Fruit fly (Drosophila melanogaster): ENCODE data around the gene CG5435.
A peak's percentile ranks its signal among the peaks of the same experiment; 100 is the strongest.

The CG5435 gene

DNA sequence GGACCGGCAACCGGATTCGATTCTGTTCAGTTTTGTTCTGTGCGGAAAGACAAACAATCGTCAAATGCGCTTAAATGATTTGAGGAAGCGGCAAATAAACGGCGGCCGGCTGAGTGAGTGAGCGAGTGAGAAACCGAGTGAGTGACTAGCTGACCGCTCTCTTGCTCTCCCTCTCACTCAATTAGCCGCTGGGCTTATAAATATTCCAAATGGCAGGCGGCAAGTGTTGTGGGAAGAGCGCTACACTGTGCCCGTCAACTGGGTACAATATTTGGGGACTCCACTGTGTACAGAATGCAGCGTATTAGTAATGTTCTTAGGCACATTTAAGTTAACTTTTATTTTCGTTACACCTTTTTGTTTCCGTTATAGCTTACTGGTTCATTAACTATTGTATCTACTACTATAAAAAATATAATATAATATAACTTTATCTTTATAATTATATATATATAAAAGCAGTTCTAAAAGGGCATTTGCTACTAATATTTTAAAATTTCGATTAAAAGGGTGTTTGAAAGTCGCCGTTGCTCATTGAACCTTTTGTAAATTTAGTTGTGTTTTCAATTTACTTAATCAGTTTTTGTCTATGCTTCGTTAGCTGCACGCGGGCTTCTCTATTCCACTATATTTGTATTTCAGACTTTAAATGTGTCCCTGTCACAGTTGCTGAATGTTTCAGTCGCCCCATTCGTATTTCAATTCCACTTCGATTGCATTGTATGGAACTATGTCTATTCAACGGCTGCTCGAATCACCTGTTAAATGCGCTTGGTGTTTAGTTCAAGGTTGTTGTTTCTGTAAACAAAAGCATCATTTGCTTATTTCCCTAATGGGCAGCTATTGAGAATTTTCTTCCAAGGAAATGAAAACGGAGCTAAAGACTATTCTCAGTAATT, 8.7 kb downstream of the CG5435 start:
- TF ChIP-seq CG9948 (tag; optimal IDR thresholded peaks at IDR 0.05): no peak
- TF ChIP-seq gl (tag; optimal IDR thresholded peaks at IDR 0.05): no peak
- TF ChIP-seq CG10348 (GFP tag; IDR thresholded peaks at IDR 0.05): no peak
- TF ChIP-seq CG14655 (GFP tag; optimal IDR thresholded peaks at IDR 0.05): peak; percentile 2
- TF ChIP-seq CG34367 (tag; optimal IDR thresholded peaks at IDR 0.05): no peak
- TF ChIP-seq fd96Ca (GFP tag; IDR thresholded peaks at IDR 0.05): no peak
- no peak for TF ChIP-seq CG17806 (tag; optimal IDR thresholded peaks at IDR 0.05)
- no peak for TF ChIP-seq Snoo (tag; optimal IDR thresholded peaks at IDR 0.05)
- no peak for TF ChIP-seq D1 (tag; optimal IDR thresholded peaks at IDR 0.05)
- TF ChIP-seq Ets98B (GFP tag; IDR thresholded peaks at IDR 0.05): peak; percentile 33; the same call in 1 of the 2 replicates
- no peak for TF ChIP-seq CG12605 (GFP tag; IDR thresholded peaks at IDR 0.05)
- TF ChIP-seq CG15710 (tag; optimal IDR thresholded peaks at IDR 0.05): no peak
- TF ChIP-seq CG8301 (tag; optimal IDR thresholded peaks at IDR 0.05): no peak

DNA sequence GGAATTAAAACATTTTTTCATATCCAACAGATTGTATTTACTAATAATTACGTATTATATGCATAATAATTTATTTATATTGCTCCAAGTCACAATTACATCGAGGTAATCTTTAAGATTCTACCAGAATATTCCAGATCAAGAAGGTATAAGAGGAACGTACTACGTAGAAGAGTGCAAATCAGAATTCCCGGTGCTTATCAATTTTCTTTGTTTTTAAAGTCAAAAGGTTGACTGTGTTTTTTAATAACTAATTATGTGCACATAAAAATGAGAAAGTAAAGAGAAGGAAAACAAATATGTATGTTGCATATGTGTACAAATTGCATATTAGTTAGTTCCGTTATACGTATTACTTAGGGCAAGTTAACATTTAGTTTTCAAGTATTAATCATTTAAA, 9.5 kb downstream of the CG5435 start:
- TF ChIP-seq Pif1B (GFP tag; optimal IDR thresholded peaks at IDR 0.05): no peak
- TF ChIP-seq fd96Ca (GFP tag; IDR thresholded peaks at IDR 0.05): no peak
- no peak for TF ChIP-seq CG14655 (GFP tag; optimal IDR thresholded peaks at IDR 0.05)
- TF ChIP-seq D1 (tag; optimal IDR thresholded peaks at IDR 0.05): no peak
- TF ChIP-seq CG8159 (tag; optimal IDR thresholded peaks at IDR 0.05): no peak
- TF ChIP-seq Ets98B (GFP tag; IDR thresholded peaks at IDR 0.05): no peak
- TF ChIP-seq CG8301 (tag; optimal IDR thresholded peaks at IDR 0.05): no peak
- no peak for TF ChIP-seq EcR (GFP tag; optimal IDR thresholded peaks at IDR 0.05)
- no peak for TF ChIP-seq CG12605 (GFP tag; IDR thresholded peaks at IDR 0.05)
- no peak for TF ChIP-seq CG9948 (tag; optimal IDR thresholded peaks at IDR 0.05)
- no peak for TF ChIP-seq Pif1A (GFP tag; optimal IDR thresholded peaks at IDR 0.05)
- TF ChIP-seq CG15710 (tag; optimal IDR thresholded peaks at IDR 0.05): no peak
- TF ChIP-seq rn (GFP tag; IDR thresholded peaks at IDR 0.05): no peak
- no peak for TF ChIP-seq CG10348 (GFP tag; IDR thresholded peaks at IDR 0.05)
- no peak for TF ChIP-seq CG17806 (tag; optimal IDR thresholded peaks at IDR 0.05)
- no peak for TF ChIP-seq gl (tag; optimal IDR thresholded peaks at IDR 0.05)
- no peak for TF ChIP-seq CG4496 (GFP tag; IDR thresholded peaks at IDR 0.05)

DNA sequence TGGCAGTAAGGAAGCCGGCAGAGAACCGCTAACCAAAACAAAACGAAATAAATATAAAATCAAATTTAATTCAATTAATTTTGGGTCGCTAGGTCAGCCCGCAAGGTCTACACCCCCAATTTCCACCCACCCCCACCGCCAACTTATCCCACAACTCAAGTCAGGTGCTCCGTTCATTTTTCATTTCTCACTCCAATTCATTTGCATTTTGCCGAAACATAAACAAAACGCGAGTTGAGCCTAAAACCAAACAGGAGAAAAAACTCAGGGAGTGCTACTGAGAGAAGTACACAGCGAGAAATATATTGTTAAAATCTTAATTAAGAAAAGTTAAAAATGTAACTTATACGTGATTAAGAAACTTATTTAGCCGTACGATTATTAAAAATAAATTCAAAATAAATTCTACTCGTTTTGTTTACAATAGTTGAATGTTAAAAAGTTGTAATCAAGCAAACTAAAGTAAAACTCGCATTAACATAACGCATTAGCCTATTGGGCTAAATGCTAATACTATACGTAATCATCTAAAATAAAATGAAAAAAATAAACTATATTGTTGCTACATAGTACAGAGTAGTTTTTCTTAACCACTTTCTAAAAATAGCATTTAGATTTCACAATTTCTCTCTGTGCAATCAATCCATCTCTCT, 15.1 kb downstream of the CG5435 start:
- TF ChIP-seq Ets98B (GFP tag; IDR thresholded peaks at IDR 0.05) (no peak), CG10348 (GFP tag; IDR thresholded peaks at IDR 0.05) (no peak), CG15710 (tag; optimal IDR thresholded peaks at IDR 0.05) (no peak), EcR (GFP tag; optimal IDR thresholded peaks at IDR 0.05) (no peak), Pif1A (GFP tag; optimal IDR thresholded peaks at IDR 0.05) (no peak), rn (GFP tag; IDR thresholded peaks at IDR 0.05) (no peak), CG4496 (GFP tag; IDR thresholded peaks at IDR 0.05) (no peak), Snoo (tag; optimal IDR thresholded peaks at IDR 0.05) (peak; percentile 15), D1 (tag; optimal IDR thresholded peaks at IDR 0.05) (no peak), CG8301 (tag; optimal IDR thresholded peaks at IDR 0.05) (no peak), CG14655 (GFP tag; optimal IDR thresholded peaks at IDR 0.05) (no peak), CG8159 (tag; optimal IDR thresholded peaks at IDR 0.05) (peak; percentile 19), fd96Ca (GFP tag; IDR thresholded peaks at IDR 0.05) (no peak)

DNA sequence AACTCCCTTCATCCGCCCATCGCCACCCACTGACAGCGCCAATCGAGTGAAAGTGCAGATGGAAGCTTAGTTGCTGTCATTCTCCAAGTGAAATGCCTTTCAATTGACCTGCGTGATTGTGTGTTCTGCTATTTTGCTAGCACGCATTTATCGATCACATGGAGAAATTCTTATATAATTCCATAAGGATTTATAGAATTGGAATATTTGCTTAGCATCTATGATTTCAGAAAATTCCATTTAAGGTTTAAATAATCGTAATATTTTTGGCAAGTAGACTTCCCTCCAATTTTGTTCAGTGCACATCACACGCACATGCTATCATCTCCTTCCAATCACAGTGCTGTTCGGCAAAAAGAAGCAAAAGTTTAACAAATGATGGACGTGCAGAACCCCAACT, 16.8 kb downstream of the CG5435 start:
- TF ChIP-seq CG12605 (GFP tag; IDR thresholded peaks at IDR 0.05): no peak
- TF ChIP-seq CG9948 (tag; optimal IDR thresholded peaks at IDR 0.05): no peak
- TF ChIP-seq CG4496 (GFP tag; IDR thresholded peaks at IDR 0.05): no peak
- TF ChIP-seq Ets98B (GFP tag; IDR thresholded peaks at IDR 0.05): no peak
- no peak for TF ChIP-seq rn (GFP tag; IDR thresholded peaks at IDR 0.05)
- no peak for TF ChIP-seq CG34367 (tag; optimal IDR thresholded peaks at IDR 0.05)
- peak; percentile 16 for TF ChIP-seq CG8159 (tag; optimal IDR thresholded peaks at IDR 0.05)
- peak; percentile 1 for TF ChIP-seq CG15710 (tag; optimal IDR thresholded peaks at IDR 0.05)
- TF ChIP-seq D1 (tag; optimal IDR thresholded peaks at IDR 0.05): no peak
- peak; percentile 18 for TF ChIP-seq CG8301 (tag; optimal IDR thresholded peaks at IDR 0.05)
- TF ChIP-seq CG32121 (GFP tag; IDR thresholded peaks at IDR 0.05): no peak
- TF ChIP-seq CG14655 (GFP tag; optimal IDR thresholded peaks at IDR 0.05): peak; percentile 17

- no peak for TF ChIP-seq Pif1B (GFP tag; optimal IDR thresholded peaks at IDR 0.05)
- no peak for TF ChIP-seq CG14655 (GFP tag; optimal IDR thresholded peaks at IDR 0.05)
- TF ChIP-seq CG34367 (tag; optimal IDR thresholded peaks at IDR 0.05): no peak
- TF ChIP-seq CG4496 (GFP tag; IDR thresholded peaks at IDR 0.05): 0 out of 3 replicates have a peak, but pooled peaks have one; percentile 8
- TF ChIP-seq CG15710 (tag; optimal IDR thresholded peaks at IDR 0.05): no peak
- TF ChIP-seq rn (GFP tag; IDR thresholded peaks at IDR 0.05): no peak
- no peak for TF ChIP-seq Snoo (tag; optimal IDR thresholded peaks at IDR 0.05)
- no peak for TF ChIP-seq CG17806 (tag; optimal IDR thresholded peaks at IDR 0.05)
Measured at dm6 chr2L:12410679-12411078, 20.0 kb downstream of the CG5435 start.

dm6 chr2L:12404555-12405077, 26.1 kb downstream of the CG5435 start:
- TF ChIP-seq Pif1B (GFP tag; optimal IDR thresholded peaks at IDR 0.05): no peak
- TF ChIP-seq CG12605 (GFP tag; IDR thresholded peaks at IDR 0.05): no peak
- TF ChIP-seq CG9948 (tag; optimal IDR thresholded peaks at IDR 0.05): no peak
- no peak for TF ChIP-seq CG14655 (GFP tag; optimal IDR thresholded peaks at IDR 0.05)
- TF ChIP-seq CG10348 (GFP tag; IDR thresholded peaks at IDR 0.05): no peak
- no peak for TF ChIP-seq Snoo (tag; optimal IDR thresholded peaks at IDR 0.05)
- TF ChIP-seq rn (GFP tag; IDR thresholded peaks at IDR 0.05): no peak
- no peak for TF ChIP-seq gl (tag; optimal IDR thresholded peaks at IDR 0.05)
- no peak for TF ChIP-seq D1 (tag; optimal IDR thresholded peaks at IDR 0.05)
- no peak for TF ChIP-seq CG15710 (tag; optimal IDR thresholded peaks at IDR 0.05)
- TF ChIP-seq CG8301 (tag; optimal IDR thresholded peaks at IDR 0.05): no peak
- TF ChIP-seq CG34367 (tag; optimal IDR thresholded peaks at IDR 0.05): no peak
- no peak for TF ChIP-seq CG4496 (GFP tag; IDR thresholded peaks at IDR 0.05)
- TF ChIP-seq CG13204 (GFP tag; optimal IDR thresholded peaks at IDR 0.05): no peak
- no peak for TF ChIP-seq CG17806 (tag; optimal IDR thresholded peaks at IDR 0.05)
